Fruit fly (Drosophila melanogaster) whole organism, prepupa: ENCODE measurements around the gene CG10958.

Experiments used
- CG11902 ChIP-seq: fragments of 200-800 bp; sonication (Bioruptor generic); optimal IDR thresholded peaks from 3 replicates; lab custom pipeline; 2016; ENCODE audit warnings: missing biosample characterization, missing genetic modification characterization
- CG1621 ChIP-seq: fragments of 200-800 bp; sonication (Bioruptor generic); optimal IDR thresholded peaks from 3 replicates; lab custom pipeline; 2018; ENCODE audit warnings: missing biosample characterization, mild to moderate bottlenecking, missing genetic modification characterization
- CG31627 ChIP-seq: fragments of 200-800 bp; sonication (Bioruptor generic); optimal IDR thresholded peaks from 3 replicates; lab custom pipeline; 2016; ENCODE audit warnings: missing biosample characterization, missing genetic modification characterization
- CG32006 ChIP-seq: fragments of 200-800 bp; sonication (Bioruptor generic); optimal IDR thresholded peaks from 3 replicates; lab custom pipeline; 2017; ENCODE audit warnings: missing biosample characterization, mild to moderate bottlenecking, missing genetic modification characterization
- dsx ChIP-seq: fragments of 200-800 bp; optimal IDR thresholded peaks from 3 replicates; lab custom pipeline; 2019; ENCODE audit warnings: missing biosample characterization, mild to moderate bottlenecking, missing genetic modification characterization, moderate library complexity; ENCODE audit not compliant: poor library complexity, severe bottlenecking
- fkh ChIP-seq: fragments of 200-800 bp; sonication (Bioruptor generic); optimal IDR thresholded peaks from 3 replicates; lab custom pipeline; 2017; ENCODE audit warnings: missing biosample characterization, mild to moderate bottlenecking, missing genetic modification characterization, moderate library complexity

- TF ChIP-seq CG32006 (GFP tag; lab: Kevin White, UChicago): no peak
- TF ChIP-seq fkh (GFP tag; lab: Kevin White, UChicago): no peak
- no peak for TF ChIP-seq dsx (GFP tag; lab: Kevin White, UChicago)
- no peak for TF ChIP-seq CG31627 (GFP tag; lab: Kevin White, UChicago)
- TF ChIP-seq CG1621 (tag; lab: Kevin White, UChicago): no peak
- no peak for TF ChIP-seq CG11902 (GFP tag; lab: Kevin White, UChicago)
Measured at dm6 chrX:8145501-8146157, 13.5 kb downstream of the CG10958 start, which contains the start of the genes alpha-PheRS and CG2129.
